Worm (Caenorhabditis elegans): ENCODE results near the gene Y39F10C.3.

ce11 chrII:701025-701370, 26.8 kb downstream of the Y39F10C.3 start, which contains the start of gene T02H6.11:
- TF ChIP-seq ama-1 (optimal IDR thresholded peaks at IDR 0.05): no peak
- TF ChIP-seq hnd-1 (tag; optimal IDR thresholded peaks at IDR 0.05): no peak

Data from whole organism, early embryonic.